Fruit fly (Drosophila melanogaster) whole organism, embryonic: ENCODE measurements around the gene Ugt36D1.

Experiments used
- CG10267 ChIP-seq: fragments of 200-800 bp; sonication (Bioruptor generic); optimal IDR thresholded peaks from 2 replicates; lab custom pipeline; 2018; ENCODE audit warnings: missing biosample characterization, mild to moderate bottlenecking, missing genetic modification characterization, moderate library complexity
- CG10321 ChIP-seq: fragments of 200-800 bp; sonication (Bioruptor generic); IDR thresholded peaks from 2 replicates; pipeline ENCODE4 v1.3.6; 2022; ENCODE audit warnings: missing biosample characterization, missing genetic modification characterization
- CG10366 ChIP-seq: fragments of 200-800 bp; sonication (Bioruptor generic); IDR thresholded peaks from 2 replicates; pipeline ENCODE4 v1.3.6; 2022; ENCODE audit warnings: missing biosample characterization, missing genetic modification characterization
- CG10543 ChIP-seq: fragments of 200-800 bp; sonication (Bioruptor generic); optimal IDR thresholded peaks from 3 replicates; lab custom pipeline; 2017; ENCODE audit warnings: missing biosample characterization, mild to moderate bottlenecking, missing genetic modification characterization, moderate library complexity
- CG12942 ChIP-seq: fragments of 200-800 bp; sonication (Bioruptor generic); optimal IDR thresholded peaks from 3 replicates; lab custom pipeline; 2016; ENCODE audit warnings: missing biosample characterization, missing genetic modification characterization
- CG1529 ChIP-seq: fragments of 200-800 bp; sonication (Bioruptor generic); optimal IDR thresholded peaks from 3 replicates; lab custom pipeline; 2018; ENCODE audit warnings: missing biosample characterization, missing genetic modification characterization
- CG1602 ChIP-seq: fragments of 200-800 bp; sonication (Bioruptor generic); optimal IDR thresholded peaks from 3 replicates; lab custom pipeline; 2016; ENCODE audit warnings: missing biosample characterization, missing genetic modification characterization
- CG1832 ChIP-seq: fragments of 200-800 bp; sonication (Bioruptor generic); optimal IDR thresholded peaks from 2 replicates; lab custom pipeline; 2017; ENCODE audit warnings: missing biosample characterization, mild to moderate bottlenecking, missing genetic modification characterization, inconsistent platforms
- CG18619 ChIP-seq: fragments of 200-800 bp; sonication (Bioruptor generic); optimal IDR thresholded peaks from 3 replicates; lab custom pipeline; 2017; ENCODE audit warnings: missing biosample characterization, mild to moderate bottlenecking, missing genetic modification characterization
- CG30020 ChIP-seq: fragments of 200-800 bp; optimal IDR thresholded peaks from 2 replicates; lab custom pipeline; 2019; ENCODE audit warnings: missing biosample characterization, mild to moderate bottlenecking, missing genetic modification characterization, moderate library complexity
- CG34376 ChIP-seq: fragments of 200-800 bp; sonication (Bioruptor generic); optimal IDR thresholded peaks from 2 replicates; lab custom pipeline; 2018; ENCODE audit warnings: missing biosample characterization, mild to moderate bottlenecking, missing genetic modification characterization
- CG4328 ChIP-seq: fragments of 200-800 bp; sonication (Bioruptor generic); optimal IDR thresholded peaks from 3 replicates; lab custom pipeline; 2017; ENCODE audit warnings: missing biosample characterization, missing genetic modification reagents, missing genetic modification characterization
- CG6175 ChIP-seq: fragments of 200-800 bp; sonication (Bioruptor generic); IDR thresholded peaks from 3 replicates; pipeline ENCODE4 v1.3.6; 2022; ENCODE audit warnings: missing biosample characterization, missing genetic modification characterization
- CG7963 ChIP-seq: fragments of 200-800 bp; sonication (Bioruptor generic); IDR thresholded peaks from 3 replicates; pipeline ENCODE4 v1.3.6; 2022; ENCODE audit warnings: missing biosample characterization, missing genetic modification characterization; ENCODE audit not compliant: partially characterized antibody
- CG8089 ChIP-seq: fragments of 200-800 bp; sonication (Bioruptor generic); optimal IDR thresholded peaks from 3 replicates; lab custom pipeline; 2016; ENCODE audit warnings: missing biosample characterization, missing genetic modification characterization
- CG8944 ChIP-seq: fragments of 200-800 bp; sonication (Bioruptor generic); optimal IDR thresholded peaks from 3 replicates; lab custom pipeline; 2016; ENCODE audit warnings: missing biosample characterization, missing genetic modification characterization
- CG9437 ChIP-seq: fragments of 200-800 bp; sonication (Bioruptor generic); optimal IDR thresholded peaks from 2 replicates; lab custom pipeline; 2018; ENCODE audit warnings: missing biosample characterization, mild to moderate bottlenecking, missing genetic modification characterization
- Chrac-16 ChIP-seq: fragments of 200-800 bp; sonication (Bioruptor generic); optimal IDR thresholded peaks from 3 replicates; lab custom pipeline; 2016; ENCODE audit warnings: missing biosample characterization, missing genetic modification characterization
- CoRest ChIP-seq: fragments of 200-800 bp; sonication (Bioruptor generic); optimal IDR thresholded peaks from 3 replicates; lab custom pipeline; 2018; ENCODE audit warnings: missing biosample characterization, mild to moderate bottlenecking, missing genetic modification characterization, moderate library complexity
- ERR ChIP-seq: fragments of 200-800 bp; sonication (Bioruptor generic); optimal IDR thresholded peaks from 2 replicates; lab custom pipeline; 2016; ENCODE audit warnings: missing biosample characterization, missing genetic modification characterization
- Ets65A ChIP-seq: fragments of 200-800 bp; sonication (Bioruptor generic); peaks from one replicate; lab custom pipeline; 2016; ENCODE audit warnings: missing biosample characterization, missing genetic modification characterization
- Fer2 ChIP-seq: fragments of 200-800 bp; sonication (Bioruptor generic); optimal IDR thresholded peaks from 2 replicates; lab custom pipeline; 2018; ENCODE audit warnings: missing biosample characterization, mild to moderate bottlenecking, missing genetic modification characterization, moderate library complexity
- Lim3 ChIP-seq: fragments of 200-800 bp; sonication (Bioruptor generic); IDR thresholded peaks from 2 replicates; pipeline ENCODE4 v1.3.6; 2022; ENCODE audit warnings: missing biosample characterization, missing genetic modification characterization
- Oli ChIP-seq: fragments of 200-800 bp; sonication (Bioruptor generic); optimal IDR thresholded peaks from 2 replicates; lab custom pipeline; 2018; ENCODE audit warnings: missing biosample characterization, mild to moderate bottlenecking, missing genetic modification characterization, moderate library complexity
- Sox100B ChIP-seq: fragments of 200-800 bp; sonication (Bioruptor generic); optimal IDR thresholded peaks from 3 replicates; lab custom pipeline; 2018; ENCODE audit warnings: missing biosample characterization, mild to moderate bottlenecking, missing genetic modification characterization
- Sry-β ChIP-seq: fragments of 200-800 bp; sonication (Bioruptor generic); optimal IDR thresholded peaks from 2 replicates; lab custom pipeline; 2018; ENCODE audit warnings: missing biosample characterization, mild to moderate bottlenecking, missing genetic modification characterization, moderate library complexity
- bab2 ChIP-seq: fragments of 200-800 bp; sonication (Bioruptor generic); optimal IDR thresholded peaks from 2 replicates; lab custom pipeline; 2016; ENCODE audit warnings: missing biosample characterization, missing genetic modification characterization
- bsh ChIP-seq, 2 experiments: fragments of 200-800 bp; sonication (Bioruptor generic); optimal IDR thresholded peaks; 2 replicates each; lab custom pipeline; 2017 to 2018; ENCODE audit warnings: mild to moderate bottlenecking in 2 of 2, missing biosample characterization in 2 of 2, missing genetic modification characterization in 2 of 2, moderate library complexity in 1 of 2
- btn ChIP-seq: fragments of 200-800 bp; sonication (Bioruptor generic); optimal IDR thresholded peaks from 2 replicates; lab custom pipeline; 2016; ENCODE audit warnings: missing biosample characterization, missing genetic modification characterization
- chinmo ChIP-seq: fragments of 200-800 bp; sonication (Bioruptor generic); IDR thresholded peaks from 4 replicates; pipeline ENCODE4 v1.3.6; 2022; ENCODE audit warnings: missing biosample characterization, missing genetic modification characterization; ENCODE audit not compliant: partially characterized antibody
- crp ChIP-seq, 2 experiments: fragments of 200-800 bp; sonication (Bioruptor generic); optimal IDR thresholded peaks; 2 replicates in 1 of 2; 3 replicates in 1 of 2; lab custom pipeline; 2017; ENCODE audit warnings: missing biosample characterization in 2 of 2, missing genetic modification characterization in 2 of 2, mild to moderate bottlenecking in 1 of 2, moderate library complexity in 1 of 2
- dysf ChIP-seq: fragments of 200-800 bp; sonication (Bioruptor generic); IDR thresholded peaks from 3 replicates; pipeline ENCODE4 v1.3.6; 2022; ENCODE audit warnings: missing biosample characterization, missing genetic modification characterization
- fru ChIP-seq: fragments of >200 bp; optimal IDR thresholded peaks from 2 replicates; lab custom pipeline; 2017
- ftz-f1 ChIP-seq: fragments of 200-800 bp; sonication (Bioruptor generic); optimal IDR thresholded peaks from 2 replicates; lab custom pipeline; 2016; ENCODE audit warnings: missing biosample characterization, missing genetic modification characterization
- gro ChIP-seq: fragments of 200-800 bp; sonication (Bioruptor generic); optimal IDR thresholded peaks from 2 replicates; lab custom pipeline; 2016; ENCODE audit warnings: missing biosample characterization, missing genetic modification characterization
- hth ChIP-seq: fragments of >200 bp; optimal IDR thresholded peaks from 2 replicates; lab custom pipeline; 2017; ENCODE audit warnings: inconsistent platforms
- klu ChIP-seq: fragments of 200-800 bp; sonication (Bioruptor generic); IDR thresholded peaks from 2 replicates; pipeline ENCODE4 v1.3.6; 2022; ENCODE audit warnings: missing biosample characterization, missing genetic modification characterization
- lab ChIP-seq: fragments of 200-800 bp; sonication (Bioruptor generic); optimal IDR thresholded peaks from 3 replicates; lab custom pipeline; 2017; ENCODE audit warnings: missing biosample characterization, missing genetic modification characterization, mild to moderate bottlenecking, moderate library complexity, missing genetic modification reagents
- onecut ChIP-seq: fragments of 200-800 bp; sonication (Bioruptor generic); IDR thresholded peaks from 2 replicates; pipeline ENCODE4 v1.3.6; 2022; ENCODE audit warnings: missing biosample characterization, missing genetic modification characterization
- pb ChIP-seq: fragments of 200-800 bp; sonication (Bioruptor generic); optimal IDR thresholded peaks from 3 replicates; lab custom pipeline; 2016; ENCODE audit warnings: missing biosample characterization, missing genetic modification characterization
- pros ChIP-seq: fragments of 200-800 bp; sonication (Bioruptor generic); optimal IDR thresholded peaks from 3 replicates; lab custom pipeline; 2019; ENCODE audit warnings: missing biosample characterization, mild to moderate bottlenecking, missing genetic modification characterization, moderate library complexity
- salm ChIP-seq: fragments of 200-800 bp; sonication (Bioruptor generic); optimal IDR thresholded peaks from 2 replicates; lab custom pipeline; 2018; ENCODE audit warnings: missing biosample characterization, mild to moderate bottlenecking, missing genetic modification characterization
- sd ChIP-seq: fragments of 200-800 bp; sonication (Bioruptor generic); optimal IDR thresholded peaks from 3 replicates; lab custom pipeline; 2018; ENCODE audit warnings: missing biosample characterization, mild to moderate bottlenecking, missing genetic modification characterization, moderate library complexity
- sens-2 ChIP-seq: fragments of 200-800 bp; sonication (Bioruptor generic); IDR thresholded peaks from 2 replicates; pipeline ENCODE4 v1.3.6; 2022; ENCODE audit warnings: missing biosample characterization, missing genetic modification characterization
- sr ChIP-seq: fragments of 200-800 bp; sonication (Bioruptor generic); IDR thresholded peaks from 3 replicates; pipeline ENCODE4 v1.3.6; 2022; ENCODE audit warnings: missing biosample characterization, missing genetic modification characterization
- tll ChIP-seq, 2 experiments: fragments of 200-800 bp in 1 of 2; fragments of >200 bp in 1 of 2; sonication (Bioruptor generic) in 1 of 2; optimal IDR thresholded peaks; 2 replicates each; lab custom pipeline; 2017 to 2019; ENCODE audit warnings: missing biosample characterization in 2 of 2, missing genetic modification characterization in 2 of 2, mild to moderate bottlenecking in 1 of 2, moderate library complexity in 1 of 2
- unc-4 ChIP-seq: fragments of 200-800 bp; sonication (Bioruptor generic); IDR thresholded peaks from 2 replicates; pipeline ENCODE4 v1.3.6; 2022; ENCODE audit warnings: missing biosample characterization, missing genetic modification characterization; ENCODE audit not compliant: partially characterized antibody

Gene Ugt36D1

dm6 chr2L:18834525-18834924, 11.2 kb downstream of the Ugt36D1 start:
- TF ChIP-seq Ets65A (GFP tag; lab: Kevin White, UChicago) (peak; percentile 55), Fer2 (no peak)

dm6 chr2L:18839143-18839872, 16.0 kb downstream of the Ugt36D1 start, which contains the start of gene CG10600:
TSS of gene CG10600 (minus strand) at chr2L:18839679.
- TF ChIP-seq tll (GFP tag; optimal IDR thresholded peaks at IDR 0.05; lab: Kevin White, UChicago) (no peak), CG10366 (GFP tag; lab: Robert Waterston, UW) (peak; percentile 57), klu (GFP tag; lab: Robert Waterston, UW) (peak; percentile 64), CG8089 (GFP tag; lab: Kevin White, UChicago) (peak; percentile 71), CG7963 (peak; percentile 72), pb (peak; percentile 86), CG1602 (GFP tag; lab: Kevin White, UChicago) (peak; percentile 75), CG1529 (peak; percentile 39), gro (GFP tag; lab: Kevin White, UChicago) (peak; percentile 85), pros (GFP tag; lab: Kevin White, UChicago) (no peak), salm (tag; lab: Kevin White, UChicago) (no peak), Lim3 (GFP tag; lab: Robert Waterston, UW) (no peak), CG10321 (GFP tag; lab: Robert Waterston, UW) (0 out of 2 replicates have a peak, but pooled peaks have one; percentile 51), CG6175 (peak; percentile 51; the same call in 1 of the 3 replicates), fru (lab: Kevin White, UChicago) (no peak), CG34376 (peak; percentile 81), CG18619 (GFP tag; lab: Kevin White, UChicago) (peak; percentile 46), ftz-f1 (GFP tag; lab: Kevin White, UChicago) (peak; percentile 69), CG1832 (GFP tag; lab: Kevin White, UChicago) (no peak), Chrac-16 (GFP tag; lab: Kevin White, UChicago) (peak; percentile 79), bsh (GFP tag; optimal IDR thresholded peaks at IDR 0.05; lab: Kevin White, UChicago) (peak; percentile 51 to 56), ERR (peak; percentile 90), CG8944 (GFP tag; lab: Kevin White, UChicago) (peak; percentile 90), crp (GFP tag; optimal IDR thresholded peaks at IDR 0.05; lab: Kevin White, UChicago) (peak in 1 of 2 experiments; percentile 44), onecut (peak; percentile 91), sd (tag; lab: Kevin White, UChicago) (no peak), sr (0 out of 3 replicates have a peak, but pooled peaks have one; percentile 11), CG12942 (peak; percentile 86), bab2 (peak; percentile 84), Sox100B (GFP tag; lab: Kevin White, UChicago) (no peak), sens-2 (GFP tag; lab: Robert Waterston, UW) (no peak), CG30020 (tag; lab: Kevin White, UChicago) (peak; percentile 26), lab (GFP tag; lab: Kevin White, UChicago) (peak; percentile 89), CG10543 (GFP tag; lab: Kevin White, UChicago) (peak; percentile 75), Oli (peak; percentile 42), CG4328 (GFP tag; lab: Kevin White, UChicago) (peak; percentile 65), hth (lab: Kevin White, UChicago) (no peak), CoRest (tag; lab: Kevin White, UChicago) (peak; percentile 72), btn (GFP tag; lab: Kevin White, UChicago) (peak; percentile 78), chinmo (GFP tag; lab: Robert Waterston, UW) (peak; percentile 93), CG10267 (peak; percentile 98), dysf (GFP tag; lab: Robert Waterston, UW) (peak; percentile 77), Sry-β (GFP tag; lab: Kevin White, UChicago) (no peak), unc-4 (GFP tag; lab: Robert Waterston, UW) (peak; percentile 86), CG9437 (peak; percentile 59)
